Fruit fly (Drosophila melanogaster) whole organism, embryonic: ENCODE data around the gene PpV.

Experiments used
- Atf3 ChIP-seq: fragments of 200-800 bp; sonication (Bioruptor generic); optimal IDR thresholded peaks from 3 replicates; lab custom pipeline; 2016; ENCODE audit warnings: missing biosample characterization, missing genetic modification characterization
- Bteb2 ChIP-seq: fragments of 200-800 bp; sonication (Bioruptor generic); optimal IDR thresholded peaks from 2 replicates; lab custom pipeline; 2016; ENCODE audit warnings: missing biosample characterization, missing genetic modification characterization
- CG11085 ChIP-seq: fragments of 200-800 bp; sonication (Bioruptor generic); IDR thresholded peaks from 2 replicates; pipeline ENCODE4 v1.3.6; 2022; ENCODE audit warnings: missing biosample characterization, missing genetic modification characterization
- CG11456 ChIP-seq: fragments of 200-800 bp; sonication (Bioruptor generic); IDR thresholded peaks from 3 replicates; pipeline ENCODE4 v1.3.6; 2022; ENCODE audit warnings: missing biosample characterization, missing genetic modification characterization
- CG11723 ChIP-seq: fragments of 200-800 bp; sonication (Bioruptor generic); optimal IDR thresholded peaks from 2 replicates; lab custom pipeline; 2017; ENCODE audit warnings: missing biosample characterization, mild to moderate bottlenecking, missing genetic modification characterization
- CG13894 ChIP-seq: fragments of 200-800 bp; sonication (Bioruptor generic); optimal IDR thresholded peaks from 3 replicates; lab custom pipeline; 2018; ENCODE audit warnings: missing biosample characterization, mild to moderate bottlenecking, missing genetic modification characterization, moderate library complexity
- CG14014 ChIP-seq: fragments of 200-800 bp; sonication (Bioruptor generic); IDR thresholded peaks from 2 replicates; pipeline ENCODE4 v1.3.6; 2022; ENCODE audit warnings: missing biosample characterization, missing genetic modification characterization
- CG14050 ChIP-seq: fragments of 200-800 bp; sonication (Bioruptor generic); IDR thresholded peaks from 3 replicates; pipeline ENCODE4 v1.3.6; 2022; ENCODE audit warnings: missing biosample characterization, missing genetic modification characterization
- CG17359 ChIP-seq: fragments of 200-800 bp; sonication (Bioruptor generic); optimal IDR thresholded peaks from 3 replicates; lab custom pipeline; 2018; ENCODE audit warnings: missing biosample characterization, mild to moderate bottlenecking, missing genetic modification characterization, moderate library complexity
- CG17385 ChIP-seq: fragments of 200-800 bp; sonication (Bioruptor generic); optimal IDR thresholded peaks from 3 replicates; lab custom pipeline; 2018; ENCODE audit warnings: missing biosample characterization, mild to moderate bottlenecking, missing genetic modification characterization
- CG17612 ChIP-seq: fragments of 200-800 bp; sonication (Bioruptor generic); IDR thresholded peaks from 2 replicates; pipeline ENCODE4 v1.3.6; 2022; ENCODE audit warnings: missing biosample characterization, missing genetic modification characterization
- CG18262 ChIP-seq: fragments of 200-800 bp; optimal IDR thresholded peaks from 3 replicates; lab custom pipeline; 2019; ENCODE audit warnings: missing biosample characterization, mild to moderate bottlenecking, missing genetic modification characterization, moderate library complexity
- CG18476 ChIP-seq: fragments of 200-800 bp; sonication (Bioruptor generic); optimal IDR thresholded peaks from 2 replicates; lab custom pipeline; 2016; ENCODE audit warnings: missing biosample characterization, mild to moderate bottlenecking, missing genetic modification characterization
- CG31224 ChIP-seq: fragments of 200-800 bp; sonication (Bioruptor generic); IDR thresholded peaks from 2 replicates; pipeline ENCODE4 v1.3.6; 2022; ENCODE audit warnings: missing biosample characterization, missing genetic modification characterization
- CG32532 ChIP-seq: fragments of 200-800 bp; sonication (Bioruptor generic); IDR thresholded peaks from 2 replicates; pipeline ENCODE4 v1.3.6; 2022; ENCODE audit warnings: missing biosample characterization, missing genetic modification characterization
- CG32767 ChIP-seq: fragments of 200-800 bp; sonication (Bioruptor generic); IDR thresholded peaks from 2 replicates; pipeline ENCODE4 v1.3.6; 2022; ENCODE audit warnings: missing biosample characterization, missing genetic modification characterization
- CG43689 ChIP-seq: fragments of 200-800 bp; sonication (Bioruptor generic); IDR thresholded peaks from 2 replicates; pipeline ENCODE4 v1.3.6; 2022; ENCODE audit warnings: missing biosample characterization, missing genetic modification characterization
- CG4404 ChIP-seq: fragments of 200-800 bp; sonication (Bioruptor generic); IDR thresholded peaks from 2 replicates; pipeline ENCODE4 v1.3.6; 2022; ENCODE audit warnings: missing biosample characterization, missing genetic modification characterization
- CG6654 ChIP-seq: fragments of 200-800 bp; sonication (Bioruptor generic); optimal IDR thresholded peaks from 2 replicates; lab custom pipeline; 2017; ENCODE audit warnings: missing biosample characterization, mild to moderate bottlenecking, missing genetic modification characterization
- CG8765 ChIP-seq: fragments of 200-800 bp; sonication (Bioruptor generic); IDR thresholded peaks from 2 replicates; pipeline ENCODE4 v1.3.6; 2022; ENCODE audit warnings: missing biosample characterization, missing genetic modification characterization
- CG9215 ChIP-seq: fragments of 200-800 bp; sonication (Bioruptor generic); IDR thresholded peaks from 2 replicates; pipeline ENCODE4 v1.3.6; 2022; ENCODE audit warnings: missing biosample characterization, missing genetic modification characterization
- CTCF ChIP-seq: fragments of 200-800 bp; sonication (Bioruptor generic); optimal IDR thresholded peaks from 2 replicates; lab custom pipeline; 2017; ENCODE audit warnings: missing biosample characterization, mild to moderate bottlenecking, missing genetic modification characterization, moderate library complexity
- Camta ChIP-seq: fragments of 200-800 bp; sonication (Bioruptor generic); optimal IDR thresholded peaks from 2 replicates; lab custom pipeline; 2016; ENCODE audit warnings: missing biosample characterization, missing genetic modification characterization
- D19B ChIP-seq: fragments of 200-800 bp; sonication (Bioruptor generic); optimal IDR thresholded peaks from 2 replicates; lab custom pipeline; 2017; ENCODE audit warnings: missing biosample characterization, mild to moderate bottlenecking, missing genetic modification characterization
- Doc2 ChIP-seq: fragments of 200-800 bp; sonication (Bioruptor generic); IDR thresholded peaks from 2 replicates; pipeline ENCODE4 v1.3.6; 2022; ENCODE audit warnings: missing biosample characterization, missing genetic modification characterization
- Drgx ChIP-seq: fragments of 200-800 bp; sonication (Bioruptor generic); IDR thresholded peaks from 2 replicates; pipeline ENCODE4 v1.3.6; 2022; ENCODE audit warnings: missing biosample characterization, missing genetic modification characterization
- Fer2 ChIP-seq: fragments of 200-800 bp; sonication (Bioruptor generic); optimal IDR thresholded peaks from 2 replicates; lab custom pipeline; 2018; ENCODE audit warnings: missing biosample characterization, mild to moderate bottlenecking, missing genetic modification characterization, moderate library complexity
- Lim3 ChIP-seq: fragments of 200-800 bp; sonication (Bioruptor generic); IDR thresholded peaks from 2 replicates; pipeline ENCODE4 v1.3.6; 2022; ENCODE audit warnings: missing biosample characterization, missing genetic modification characterization
- Lpt ChIP-seq: fragments of >200 bp; optimal IDR thresholded peaks from 2 replicates; lab custom pipeline; 2018; ENCODE audit warnings: missing biosample characterization, missing genetic modification characterization
- Oaz ChIP-seq: fragments of 200-800 bp; sonication (Bioruptor generic); IDR thresholded peaks from 2 replicates; pipeline ENCODE4 v1.3.6; 2022; ENCODE audit warnings: missing biosample characterization, missing genetic modification characterization
- Taf1 ChIP-seq: fragments of 200-800 bp; sonication (Bioruptor generic); IDR thresholded peaks from 2 replicates; pipeline ENCODE4 v1.3.6; 2022; ENCODE audit warnings: missing biosample characterization, missing genetic modification characterization
- Vsx1 ChIP-seq: fragments of 200-800 bp; sonication (Bioruptor generic); optimal IDR thresholded peaks from 2 replicates; lab custom pipeline; 2017; ENCODE audit warnings: missing biosample characterization, mild to moderate bottlenecking, missing genetic modification characterization, missing genetic modification reagents
- bsh ChIP-seq, 2 experiments: fragments of 200-800 bp; sonication (Bioruptor generic); optimal IDR thresholded peaks; 2 replicates each; lab custom pipeline; 2017 to 2018; ENCODE audit warnings: mild to moderate bottlenecking in 2 of 2, missing biosample characterization in 2 of 2, missing genetic modification characterization in 2 of 2, moderate library complexity in 1 of 2
- btn ChIP-seq: fragments of 200-800 bp; sonication (Bioruptor generic); optimal IDR thresholded peaks from 2 replicates; lab custom pipeline; 2016; ENCODE audit warnings: missing biosample characterization, missing genetic modification characterization
- dimm ChIP-seq: fragments of 200-800 bp; sonication (Bioruptor generic); IDR thresholded peaks from 2 replicates; pipeline ENCODE4 v1.3.6; 2022; ENCODE audit warnings: missing biosample characterization, missing genetic modification characterization
- dysf ChIP-seq: fragments of 200-800 bp; sonication (Bioruptor generic); IDR thresholded peaks from 3 replicates; pipeline ENCODE4 v1.3.6; 2022; ENCODE audit warnings: missing biosample characterization, missing genetic modification characterization
- fd64A ChIP-seq: fragments of 200-800 bp; sonication (Bioruptor generic); optimal IDR thresholded peaks from 3 replicates; lab custom pipeline; 2018; ENCODE audit warnings: missing biosample characterization, mild to moderate bottlenecking, missing genetic modification characterization
- grau ChIP-seq: fragments of 200-800 bp; optimal IDR thresholded peaks from 3 replicates; lab custom pipeline; 2019; ENCODE audit warnings: missing biosample characterization, mild to moderate bottlenecking, missing genetic modification characterization, moderate library complexity
- kah ChIP-seq: fragments of 200-800 bp; sonication (Bioruptor generic); optimal IDR thresholded peaks from 2 replicates; lab custom pipeline; 2018; ENCODE audit warnings: missing biosample characterization, mild to moderate bottlenecking, missing genetic modification characterization
- lmd ChIP-seq: fragments of 200-800 bp; sonication (Bioruptor generic); IDR thresholded peaks from 2 replicates; pipeline ENCODE4 v1.3.6; 2022; ENCODE audit warnings: missing biosample characterization, missing genetic modification characterization
- lov ChIP-seq, 2 experiments: fragments of 200-800 bp in 1 of 2; fragments of >200 bp in 1 of 2; sonication (Bioruptor generic) in 1 of 2; IDR thresholded peaks in 1 of 2; optimal IDR thresholded peaks in 1 of 2; 2 replicates in 1 of 2; 3 replicates in 1 of 2; pipeline versions ENCODE4 v1.3.6 to Lab custom; 2017 to 2022; ENCODE audit warnings: missing biosample characterization in 1 of 2, missing genetic modification characterization in 1 of 2
- nerfin-2 ChIP-seq: fragments of 200-800 bp; sonication (Bioruptor generic); IDR thresholded peaks from 2 replicates; pipeline ENCODE4 v1.3.6; 2022; ENCODE audit warnings: missing biosample characterization, missing genetic modification characterization; ENCODE audit not compliant: partially characterized antibody
- otp ChIP-seq: fragments of 200-800 bp; sonication (Bioruptor generic); IDR thresholded peaks from 3 replicates; pipeline ENCODE4, ENCODE4 v1.3.6; 2022; ENCODE audit warnings: missing biosample characterization, missing genetic modification characterization
- phol ChIP-seq: fragments of 200-800 bp; sonication (Bioruptor generic); optimal IDR thresholded peaks from 3 replicates; lab custom pipeline; 2018; ENCODE audit warnings: missing biosample characterization, mild to moderate bottlenecking, missing genetic modification characterization, moderate library complexity
- pnt ChIP-seq: fragments of 200-800 bp; sonication (Bioruptor generic); optimal IDR thresholded peaks from 3 replicates; lab custom pipeline; 2016; ENCODE audit warnings: missing biosample characterization, missing genetic modification characterization
- ranshi ChIP-seq: fragments of 200-800 bp; sonication (Bioruptor generic); IDR thresholded peaks from 2 replicates; pipeline ENCODE4 v1.3.6; 2022; ENCODE audit warnings: missing biosample characterization, missing genetic modification characterization
- sens ChIP-seq: fragments of 200-800 bp; sonication (Bioruptor generic); peaks from one replicate; lab custom pipeline; 2016; ENCODE audit warnings: missing biosample characterization, missing genetic modification characterization
- sens-2 ChIP-seq: fragments of 200-800 bp; sonication (Bioruptor generic); IDR thresholded peaks from 2 replicates; pipeline ENCODE4 v1.3.6; 2022; ENCODE audit warnings: missing biosample characterization, missing genetic modification characterization
- sna ChIP-seq: fragments of 200-800 bp; sonication (Bioruptor generic); IDR thresholded peaks from 2 replicates; pipeline ENCODE4 v1.3.6; 2022; ENCODE audit warnings: missing biosample characterization, missing genetic modification characterization; ENCODE audit not compliant: partially characterized antibody
- sob ChIP-seq: fragments of 200-800 bp; sonication (Bioruptor generic); IDR thresholded peaks from 2 replicates; pipeline ENCODE4 v1.3.6; 2022; ENCODE audit warnings: missing biosample characterization, missing genetic modification characterization
- ttk ChIP-seq: fragments of 200-800 bp; sonication (Bioruptor generic); IDR thresholded peaks from 2 replicates; pipeline ENCODE4 v2.1.2; 2022; ENCODE audit warnings: missing biosample characterization, missing genetic modification characterization
- zen ChIP-seq: fragments of 200-800 bp; sonication (Bioruptor generic); optimal IDR thresholded peaks from 3 replicates; lab custom pipeline; 2018; ENCODE audit warnings: missing biosample characterization, mild to moderate bottlenecking, missing genetic modification characterization, moderate library complexity

Gene PpV

dm6 chrX:6340593-6341068 lies 32.1 kb downstream of the PpV start:
- TF ChIP-seq kah (peak; percentile 51), ranshi (GFP tag; lab: Robert Waterston, UW) (no peak), fd64A (peak; percentile 28), CG17359 (tag; lab: Kevin White, UChicago) (peak; percentile 68), Drgx (GFP tag; lab: Robert Waterston, UW) (peak; percentile 60), sens (peak; percentile 87), CG8765 (GFP tag; lab: Robert Waterston, UW) (no peak), CG43689 (GFP tag; lab: Robert Waterston, UW) (no peak), lov (optimal IDR thresholded peaks at IDR 0.05; lab: Kevin White, UChicago) (no peak), lov (GFP tag; IDR thresholded peaks at IDR 0.05; lab: Robert Waterston, UW) (no peak), sob (GFP tag; lab: Robert Waterston, UW) (peak; percentile 39), dimm (GFP tag; lab: Robert Waterston, UW) (0 out of 2 replicates have a peak, but pooled peaks have one; percentile 16), Taf1 (0 out of 2 replicates have a peak, but pooled peaks have one; percentile 17), CG17612 (GFP tag; lab: Robert Waterston, UW) (0 out of 2 replicates have a peak, but pooled peaks have one; percentile 28), bsh (GFP tag; optimal IDR thresholded peaks at IDR 0.05; lab: Kevin White, UChicago) (peak; percentile 62 to 86), pnt (GFP tag; lab: Kevin White, UChicago) (no peak), CG14014 (GFP tag; lab: Robert Waterston, UW) (peak; percentile 31; the same call in 1 of the 2 replicates), otp (GFP tag; lab: Robert Waterston, UW) (no peak), CG11456 (GFP tag; lab: Robert Waterston, UW) (no peak), sens-2 (no peak), CG17385 (GFP tag; lab: Kevin White, UChicago) (peak; percentile 65), Lpt (GFP tag; lab: Kevin White, UChicago) (no peak), Vsx1 (peak; percentile 61), grau (peak; percentile 85), Oaz (GFP tag; lab: Robert Waterston, UW) (no peak), zen (tag; lab: Kevin White, UChicago) (no peak), ttk (GFP tag; lab: Robert Waterston, UW) (peak; percentile 54; the same call in 1 of the 2 replicates), nerfin-2 (GFP tag; lab: Robert Waterston, UW) (no peak), Bteb2 (GFP tag; lab: Kevin White, UChicago) (peak; percentile 7), CG32532 (GFP tag; lab: Robert Waterston, UW) (peak; percentile 75; the same call in 1 of the 2 replicates), Atf3 (GFP tag; lab: Kevin White, UChicago) (no peak), CG6654 (GFP tag; lab: Kevin White, UChicago) (peak; percentile 59), CG18262 (peak; percentile 82), Camta (GFP tag; lab: Kevin White, UChicago) (no peak), CG11723 (GFP tag; lab: Kevin White, UChicago) (peak; percentile 79), Lim3 (GFP tag; lab: Robert Waterston, UW) (no peak), CTCF (GFP tag; lab: Kevin White, UChicago) (peak; percentile 39), CG14050 (GFP tag; lab: Robert Waterston, UW) (peak; percentile 24; the same call in 1 of the 3 replicates), phol (tag; lab: Kevin White, UChicago) (peak; percentile 82), CG18476 (GFP tag; lab: Kevin White, UChicago) (peak; percentile 43), CG9215 (GFP tag; lab: Robert Waterston, UW) (peak; percentile 61), CG4404 (GFP tag; lab: Robert Waterston, UW) (no peak), sna (GFP tag; lab: Robert Waterston, UW) (no peak), CG31224 (GFP tag; lab: Robert Waterston, UW) (peak; percentile 49; the same call in 1 of the 2 replicates), D19B (GFP tag; lab: Kevin White, UChicago) (peak; percentile 71), Fer2 (tag; lab: Kevin White, UChicago) (peak; percentile 46), CG11085 (GFP tag; lab: Robert Waterston, UW) (peak; percentile 51; the same call in 1 of the 2 replicates), Doc2 (no peak), dysf (GFP tag; lab: Robert Waterston, UW) (peak; percentile 62), btn (GFP tag; lab: Kevin White, UChicago) (peak; percentile 28), CG13894 (tag; lab: Kevin White, UChicago) (peak; percentile 44), lmd (GFP tag; lab: Robert Waterston, UW) (peak; percentile 58), CG32767 (GFP tag; lab: Robert Waterston, UW) (no peak; the same call in 1 of the 2 replicates)
